Worm (Caenorhabditis elegans) whole organism, young adult: ENCODE results near the gene sra-27.

ENCODE experiments used
- ZK185.1 ChIP-seq: sonication (generic microtip); optimal IDR thresholded peaks from 2 replicates; lab custom pipeline; 2016; ENCODE audit warnings: mild to moderate bottlenecking, missing genetic modification characterization, missing compliant biosample characterization; ENCODE audit not compliant: poor library complexity, severe bottlenecking
- lir-1 ChIP-seq: fragments of 200-800 bp; sonication (Bioruptor generic); conservative IDR thresholded peaks from 2 replicates; pipeline ENCODE4 v1.3.6; 2022; ENCODE audit warnings: missing genetic modification reagents, missing genetic modification characterization, missing compliant biosample characterization
- mxl-1 ChIP-seq: sonication (generic microtip); optimal IDR thresholded peaks from 2 replicates; lab custom pipeline; 2016; ENCODE audit warnings: missing genetic modification characterization, missing compliant biosample characterization
- nfya-1 ChIP-seq: sonication (generic microtip); optimal IDR thresholded peaks from 2 replicates; lab custom pipeline; 2017; ENCODE audit warnings: antibody characterized with exemption, missing compliant biosample characterization, missing genetic modification characterization, borderline replicate concordance; ENCODE audit not compliant: insufficient read depth
- rcor-1 ChIP-seq: fragments of 200-800 bp; sonication (Bioruptor generic); IDR thresholded peaks from 2 replicates; pipeline ENCODE4 v1.3.6; 2022; ENCODE audit warnings: missing genetic modification reagents, missing genetic modification characterization, missing compliant biosample characterization
- snpc-1.1 ChIP-seq: sonication (generic microtip); optimal IDR thresholded peaks from 2 replicates; lab custom pipeline; 2017; ENCODE audit warnings: missing genetic modification characterization, mild to moderate bottlenecking, missing compliant biosample characterization, antibody characterized with exemption, moderate library complexity, missing genotype, missing genetic modification reagents; ENCODE audit not compliant: insufficient read depth
- snpc-4 ChIP-seq, 5 experiments: fragments of 150-350 bp in 1 of 5; sonication (generic microtip) in 4 of 5; optimal IDR thresholded peaks; 2 replicates each; lab custom pipeline; 2014 to 2018; ENCODE audit warnings: missing genetic modification characterization in 5 of 5, missing biosample characterization in 3 of 5, antibody characterized with exemption in 2 of 5, mild to moderate bottlenecking in 2 of 5, missing compliant biosample characterization in 2 of 5, missing genotype in 2 of 5, moderate library complexity in 2 of 5, missing genetic modification reagents in 1 of 5
- sptf-2 ChIP-seq: fragments of 200-800 bp; sonication (Bioruptor generic); optimal IDR thresholded peaks from 2 replicates; lab custom pipeline; 2018; ENCODE audit warnings: mild to moderate bottlenecking, missing genetic modification characterization, missing compliant biosample characterization
- tbx-9 ChIP-seq: sonication (generic microtip); optimal IDR thresholded peaks from 2 replicates; lab custom pipeline; 2016; ENCODE audit warnings: borderline replicate concordance, missing genetic modification characterization, inconsistent platforms, missing compliant biosample characterization
- ztf-18 ChIP-seq: sonication (generic microtip); optimal IDR thresholded peaks from 2 replicates; lab custom pipeline; 2016; ENCODE audit warnings: missing genotype, mild to moderate bottlenecking, missing genetic modification characterization, missing compliant biosample characterization
- ztf-6 ChIP-seq: fragments of 200-800 bp; sonication (Bioruptor generic); IDR thresholded peaks from 2 replicates; pipeline ENCODE4 v1.3.6; 2022; ENCODE audit warnings: missing genetic modification reagents, missing genetic modification characterization, missing compliant biosample characterization

- TF ChIP-seq mxl-1 (tag; lab: Kevin White, UChicago) (no peak), ZK185.1 (tag; lab: Kevin White, UChicago) (no peak), ztf-6 (GFP tag; lab: Robert Waterston, UW) (no peak), sptf-2 (GFP tag; lab: Kevin White, UChicago) (no peak), snpc-4 (GFP tag; optimal IDR thresholded peaks at IDR 0.05; lab: Kevin White, UChicago) (no peak), snpc-4 (tag; optimal IDR thresholded peaks at IDR 0.05; lab: Kevin White, UChicago) (no peak), snpc-1.1 (tag; lab: Kevin White, UChicago) (no peak), ztf-18 (tag; lab: Kevin White, UChicago) (no peak), rcor-1 (GFP tag; lab: Robert Waterston, UW) (no peak), nfya-1 (tag; lab: Kevin White, UChicago) (no peak), lir-1 (no peak), tbx-9 (tag; lab: Kevin White, UChicago) (no peak)
These were observed 46.6 kb downstream of the sra-27 start for ce11 chrII:6615232-6616029.
